Worm (Caenorhabditis elegans) whole organism, L4/young adult: ENCODE data around the gene srh-3.

Experiments used
- W03F9.2 ChIP-seq: fragments of 150-350 bp; optimal IDR thresholded peaks from 2 replicates; lab custom pipeline; 2014; ENCODE audit warnings: missing biosample characterization, missing genetic modification characterization
- dao-5 ChIP-seq: sonication (generic microtip); optimal IDR thresholded peaks from 2 replicates; lab custom pipeline; 2016; ENCODE audit warnings: missing genotype, missing genetic modification characterization, moderate library complexity, missing compliant biosample characterization
- him-1 ChIP-seq: sonication (generic microtip); optimal IDR thresholded peaks from 2 replicates; lab custom pipeline; 2016; ENCODE audit warnings: missing genotype, missing genetic modification reagents, missing genetic modification characterization, missing compliant biosample characterization

The srh-3 gene

DNA sequence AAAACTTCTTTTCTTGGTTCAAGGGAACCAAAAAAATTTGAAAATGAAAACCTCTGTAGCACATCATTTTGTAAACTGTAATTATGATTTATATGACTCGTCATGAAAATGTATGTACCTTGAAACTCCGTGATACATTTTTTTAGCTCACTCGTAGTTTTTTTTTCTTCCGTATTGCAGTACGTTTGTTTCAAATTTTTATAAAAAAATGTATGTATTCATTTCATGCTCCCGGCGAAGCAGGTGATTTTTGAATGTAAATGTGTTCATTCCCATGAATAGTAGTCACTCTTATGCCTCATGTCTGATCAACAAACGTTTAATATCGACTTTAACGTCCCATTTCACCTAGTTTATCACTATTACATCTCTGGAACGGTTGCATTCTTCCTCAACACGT lies 43.0 kb downstream of the srh-3 start, which contains the start of gene sri-27:
Gene sri-27 (plus strand): TSS at position 301 of the 400 bp plus-strand sequence.
- TF ChIP-seq W03F9.2 (tag; lab: Kevin White, UChicago) (no peak), him-1 (tag; lab: Kevin White, UChicago) (no peak), dao-5 (no peak)

- no peak for TF ChIP-seq W03F9.2 (tag; lab: Kevin White, UChicago)
- TF ChIP-seq him-1 (tag; lab: Kevin White, UChicago): no peak
- TF ChIP-seq dao-5: no peak
Observed at ce11 chrV:1731918-1732317, 49.5 kb downstream of the srh-3 start, which contains the start of gene gst-21. gst-21 (minus strand) TSS chrV:1732018.

- TF ChIP-seq him-1 (tag; lab: Kevin White, UChicago): no peak
- no peak for TF ChIP-seq dao-5
- no peak for TF ChIP-seq W03F9.2 (tag; lab: Kevin White, UChicago)
Observed at ce11 chrV:1734569-1734968, 52.2 kb downstream of the srh-3 start, which contains the start of gene str-160. str-160 (plus strand) TSS chrV:1734869.
